Fruit fly (Drosophila melanogaster): ENCODE results near the gene Pura.

Pura gene

dm6 chr3L:7617436-7617979, 24.6 kb downstream of the Pura start (continued):
- TF ChIP-seq phol (tag; optimal IDR thresholded peaks at IDR 0.05) (peak; percentile 13), Drgx (GFP tag; IDR thresholded peaks at IDR 0.05) (peak; percentile 77), ATbp (GFP tag; optimal IDR thresholded peaks at IDR 0.05) (no peak), Max (GFP tag; optimal IDR thresholded peaks at IDR 0.05) (no peak), CG7372 (GFP tag; IDR thresholded peaks at IDR 0.05) (peak; percentile 63), CG16863 (GFP tag; optimal IDR thresholded peaks at IDR 0.05) (no peak), CG6689 (GFP tag; IDR thresholded peaks at IDR 0.05) (no peak), Lhr (GFP tag; optimal IDR thresholded peaks at IDR 0.05) (no peak), gem (tag; optimal IDR thresholded peaks at IDR 0.05) (no peak), CG9215 (GFP tag; IDR thresholded peaks at IDR 0.05) (no peak)

dm6 chr3L:7624561-7624960, 31.7 kb downstream of the Pura start:
- TF ChIP-seq CG2202 (tag; optimal IDR thresholded peaks at IDR 0.05) (no peak), CG14860 (GFP tag; IDR thresholded peaks at IDR 0.05; ENCODE audit: partially characterized antibody) (0 out of 3 replicates have a peak, but pooled peaks have one; percentile 20)

- TF ChIP-seq CG9437 (GFP tag; optimal IDR thresholded peaks at IDR 0.05) (no peak), Bteb2 (GFP tag; optimal IDR thresholded peaks at IDR 0.05) (no peak), MBD-R2 (GFP tag; IDR thresholded peaks at IDR 0.05) (no peak), fru (optimal IDR thresholded peaks at IDR 0.05) (no peak), Hsf (GFP tag; optimal IDR thresholded peaks at IDR 0.05) (no peak), HHEX (GFP tag; optimal IDR thresholded peaks at IDR 0.05) (no peak), Sox102F (GFP tag; optimal IDR thresholded peaks at IDR 0.05) (no peak), gro (GFP tag; optimal IDR thresholded peaks at IDR 0.05) (no peak), gt (GFP tag; IDR thresholded peaks at IDR 0.05) (no peak), tgo (GFP tag; IDR thresholded peaks at IDR 0.05) (no peak), CG12071 (GFP tag; optimal IDR thresholded peaks at IDR 0.05) (no peak), Doc2 (GFP tag; IDR thresholded peaks at IDR 0.05) (no peak), NK7.1 (GFP tag; optimal IDR thresholded peaks at IDR 0.05) (no peak), onecut (GFP tag; IDR thresholded peaks at IDR 0.05) (no peak), dati (GFP tag; IDR thresholded peaks at IDR 0.05) (no peak), NfI (GFP tag; optimal IDR thresholded peaks at IDR 0.05) (no peak), NFAT (GFP tag; IDR thresholded peaks at IDR 0.05) (no peak)
Observed at dm6 chr3L:7630047-7630446, 37.2 kb downstream of the Pura start.

dm6 chr3L:7632540-7633263, 39.8 kb downstream of the Pura start:
- TF ChIP-seq Dip2 (GFP tag; IDR thresholded peaks at IDR 0.05) (no peak), CG10979 (tag; optimal IDR thresholded peaks at IDR 0.05) (peak; percentile 15), mirr (GFP tag; optimal IDR thresholded peaks at IDR 0.05) (no peak), CG4360 (GFP tag; IDR thresholded peaks at IDR 0.05) (peak; percentile 78), Blimp-1 (GFP tag; optimal IDR thresholded peaks at IDR 0.05) (peak; percentile 9), CG18262 (tag; optimal IDR thresholded peaks at IDR 0.05) (peak; percentile 21), CG12744 (GFP tag; optimal IDR thresholded peaks at IDR 0.05) (no peak), CG8388 (GFP tag; optimal IDR thresholded peaks at IDR 0.05) (peak; percentile 17), seq (GFP tag; IDR thresholded peaks at IDR 0.05) (no peak), fu2 (GFP tag; optimal IDR thresholded peaks at IDR 0.05) (no peak), CG11504 (tag; optimal IDR thresholded peaks at IDR 0.05) (peak; percentile 4), ab (GFP tag; optimal IDR thresholded peaks at IDR 0.05) (no peak), row (GFP tag; IDR thresholded peaks at IDR 0.05) (peak; percentile 22; the same call in 1 of the 3 replicates), sens (GFP tag) (peak; percentile 79), phol (tag; optimal IDR thresholded peaks at IDR 0.05) (peak; percentile 21), CG2712 (tag; optimal IDR thresholded peaks at IDR 0.05) (peak; percentile 37), Ets65A (GFP tag) (peak; percentile 75), nom (GFP tag; optimal IDR thresholded peaks at IDR 0.05) (no peak), lola (GFP tag; optimal IDR thresholded peaks at IDR 0.05) (peak in 1 of 3 experiments; percentile 2)

Data from whole organism, embryonic.